Fruit fly (Drosophila melanogaster): Measurements from ENCODE around the gene CG32110.

DNA sequence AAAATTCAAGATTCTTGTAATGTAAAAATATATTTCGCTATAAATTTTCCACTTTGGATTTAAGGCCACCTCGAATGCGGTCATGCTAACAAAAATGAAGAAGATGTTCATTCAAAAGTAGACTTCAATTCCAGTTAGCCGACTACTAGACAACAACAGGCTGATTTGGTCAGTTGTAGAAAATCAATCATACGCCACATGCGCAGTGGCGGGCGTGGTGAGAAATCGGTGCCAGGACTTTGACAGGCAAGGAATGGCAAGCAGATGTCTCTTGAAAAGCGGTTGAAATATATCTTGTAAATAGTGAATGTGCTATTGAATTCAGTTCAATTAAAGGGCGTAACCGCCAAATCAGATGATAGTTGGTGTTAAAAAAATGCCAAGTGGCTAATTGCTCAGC lies 44.9 kb downstream of the CG32110 start, which contains the start of gene Ent3:
- no peak for TF ChIP-seq CG7101 (tag; optimal IDR thresholded peaks at IDR 0.05)
- no peak for TF ChIP-seq CG11617 (GFP tag; optimal IDR thresholded peaks at IDR 0.05)
- no peak for TF ChIP-seq CG14711 (tag; optimal IDR thresholded peaks at IDR 0.05)
- TF ChIP-seq cnc (optimal IDR thresholded peaks at IDR 0.05), result no peak
- no peak for TF ChIP-seq Hr96 (GFP tag; optimal IDR thresholded peaks at IDR 0.05)
- no peak for TF ChIP-seq pad (GFP tag; optimal IDR thresholded peaks at IDR 0.05)
- TF ChIP-seq tj (GFP tag; optimal IDR thresholded peaks at IDR 0.05), result no peak
- TF ChIP-seq CG12768 (GFP tag; optimal IDR thresholded peaks at IDR 0.05), result no peak
- no peak for TF ChIP-seq cic (GFP tag; optimal IDR thresholded peaks at IDR 0.05)
- no peak for TF ChIP-seq ovo (GFP tag; optimal IDR thresholded peaks at IDR 0.05)
- no peak for TF ChIP-seq bab1 (GFP tag; optimal IDR thresholded peaks at IDR 0.05)
- TF ChIP-seq kay (GFP tag; ENCODE audit: borderline replicate concordance), result no peak
- TF ChIP-seq CG33017 (tag; optimal IDR thresholded peaks at IDR 0.05), result no peak
- TF ChIP-seq CG1620 (GFP tag; optimal IDR thresholded peaks at IDR 0.05), result no peak

Measured in whole organism, adult.